Fruit fly (Drosophila melanogaster) whole organism, embryonic: ENCODE data around the gene CG3652.
A peak's percentile ranks its signal among the peaks of the same experiment; 100 is the strongest.

Experiments
- CG12391 ChIP-seq: fragments of 200-800 bp; sonication (Bioruptor generic); optimal IDR thresholded peaks from 3 replicates; lab custom pipeline; 2018; ENCODE audit warnings: missing biosample characterization, mild to moderate bottlenecking, missing genetic modification characterization, moderate library complexity
- CG1602 ChIP-seq: fragments of 200-800 bp; sonication (Bioruptor generic); optimal IDR thresholded peaks from 3 replicates; lab custom pipeline; 2016; ENCODE audit warnings: missing biosample characterization, missing genetic modification characterization
- CG1647 ChIP-seq: fragments of 200-800 bp; sonication (Bioruptor generic); optimal IDR thresholded peaks from 3 replicates; lab custom pipeline; 2016; ENCODE audit warnings: missing biosample characterization, missing genetic modification characterization
- CG1832 ChIP-seq: fragments of 200-800 bp; sonication (Bioruptor generic); optimal IDR thresholded peaks from 2 replicates; lab custom pipeline; 2017; ENCODE audit warnings: missing biosample characterization, mild to moderate bottlenecking, missing genetic modification characterization, inconsistent platforms
- CG7556 ChIP-seq: fragments of 200-800 bp; sonication (Bioruptor generic); optimal IDR thresholded peaks from 2 replicates; lab custom pipeline; 2017; ENCODE audit warnings: missing biosample characterization, mild to moderate bottlenecking, missing genetic modification characterization
- CG8290 ChIP-seq, 3 experiments: fragments of 200-800 bp; sonication (Bioruptor generic); optimal IDR thresholded peaks; 2 replicates each; lab custom pipeline; 2016 to 2019; ENCODE audit warnings: missing biosample characterization in 3 of 3, missing genetic modification characterization in 3 of 3, mild to moderate bottlenecking in 2 of 3, moderate library complexity in 1 of 3
- CrebB ChIP-seq: fragments of 200-800 bp; sonication (Bioruptor generic); optimal IDR thresholded peaks from 3 replicates; lab custom pipeline; 2018; ENCODE audit warnings: missing biosample characterization, mild to moderate bottlenecking, missing genetic modification characterization
- D19B ChIP-seq: fragments of 200-800 bp; sonication (Bioruptor generic); optimal IDR thresholded peaks from 2 replicates; lab custom pipeline; 2017; ENCODE audit warnings: missing biosample characterization, mild to moderate bottlenecking, missing genetic modification characterization
- Doc2 ChIP-seq: fragments of 200-800 bp; sonication (Bioruptor generic); IDR thresholded peaks from 2 replicates; pipeline ENCODE4 v1.3.6; 2022; ENCODE audit warnings: missing biosample characterization, missing genetic modification characterization
- Drgx ChIP-seq: fragments of 200-800 bp; sonication (Bioruptor generic); IDR thresholded peaks from 2 replicates; pipeline ENCODE4 v1.3.6; 2022; ENCODE audit warnings: missing biosample characterization, missing genetic modification characterization
- Ets65A ChIP-seq: fragments of 200-800 bp; sonication (Bioruptor generic); peaks from one replicate; lab custom pipeline; 2016; ENCODE audit warnings: missing biosample characterization, missing genetic modification characterization
- Fer2 ChIP-seq: fragments of 200-800 bp; sonication (Bioruptor generic); optimal IDR thresholded peaks from 2 replicates; lab custom pipeline; 2018; ENCODE audit warnings: missing biosample characterization, mild to moderate bottlenecking, missing genetic modification characterization, moderate library complexity
- HmgD ChIP-seq: fragments of 200-800 bp; sonication (Bioruptor generic); optimal IDR thresholded peaks from 3 replicates; lab custom pipeline; 2016; ENCODE audit warnings: missing biosample characterization, missing genetic modification characterization
- Hr51 ChIP-seq, 2 experiments: fragments of 200-800 bp; sonication (Bioruptor generic); optimal IDR thresholded peaks; 2 replicates in 1 of 2; 3 replicates in 1 of 2; lab custom pipeline; 2016 to 2018; ENCODE audit warnings: missing biosample characterization in 2 of 2, missing genetic modification characterization in 2 of 2, mild to moderate bottlenecking in 1 of 2, moderate library complexity in 1 of 2
- Mes4 ChIP-seq: fragments of 200-800 bp; sonication (Bioruptor generic); optimal IDR thresholded peaks from 2 replicates; lab custom pipeline; 2016; ENCODE audit warnings: missing biosample characterization, missing genetic modification characterization
- NC2β ChIP-seq: fragments of 200-800 bp; sonication (Bioruptor generic); optimal IDR thresholded peaks from 2 replicates; lab custom pipeline; 2016; ENCODE audit warnings: missing biosample characterization, missing genetic modification characterization
- Pdp1 ChIP-seq, 2 experiments: fragments of 200-800 bp; sonication (Bioruptor generic); optimal IDR thresholded peaks; 3 replicates each; lab custom pipeline; 2016; ENCODE audit warnings: missing biosample characterization in 2 of 2, missing genetic modification characterization in 2 of 2, mild to moderate bottlenecking in 1 of 2, moderate library complexity in 1 of 2
- Xbp1 ChIP-seq: fragments of 200-800 bp; sonication (Bioruptor generic); optimal IDR thresholded peaks from 3 replicates; lab custom pipeline; 2016; ENCODE audit warnings: missing biosample characterization, mild to moderate bottlenecking, missing genetic modification characterization
- ci ChIP-seq: fragments of 200-800 bp; sonication (Bioruptor generic); IDR thresholded peaks from 3 replicates; pipeline ENCODE4 v1.3.6; 2022; ENCODE audit warnings: missing biosample characterization, missing genetic modification characterization
- crp ChIP-seq, 2 experiments: fragments of 200-800 bp; sonication (Bioruptor generic); optimal IDR thresholded peaks; 2 replicates in 1 of 2; 3 replicates in 1 of 2; lab custom pipeline; 2017; ENCODE audit warnings: missing biosample characterization in 2 of 2, missing genetic modification characterization in 2 of 2, mild to moderate bottlenecking in 1 of 2, moderate library complexity in 1 of 2
- dati ChIP-seq: fragments of 200-800 bp; sonication (Bioruptor generic); IDR thresholded peaks from 2 replicates; pipeline ENCODE4 v1.3.6; 2022; ENCODE audit warnings: missing biosample characterization, missing genetic modification characterization
- gce ChIP-seq: fragments of 200-800 bp; sonication (Bioruptor generic); IDR thresholded peaks from 3 replicates; pipeline ENCODE4 v1.3.6; 2022; ENCODE audit warnings: missing biosample characterization, missing genetic modification characterization
- ken ChIP-seq: fragments of 200-800 bp; sonication (Bioruptor generic); IDR thresholded peaks from 3 replicates; pipeline ENCODE4 v1.3.6; 2022; ENCODE audit warnings: missing biosample characterization, missing genetic modification characterization
- knrl ChIP-seq: fragments of 200-800 bp; sonication (Bioruptor generic); IDR thresholded peaks from 3 replicates; pipeline ENCODE4 v1.3.6; 2022; ENCODE audit warnings: missing biosample characterization, missing genetic modification characterization; ENCODE audit not compliant: partially characterized antibody
- lola ChIP-seq, 3 experiments: fragments of >200 bp in 2 of 3; fragments of 200-800 bp in 1 of 3; sonication (Bioruptor generic) in 1 of 3; optimal IDR thresholded peaks; 2 replicates each; lab custom pipeline; 2017 to 2019; ENCODE audit warnings: missing biosample characterization in 3 of 3, missing genetic modification characterization in 3 of 3, mild to moderate bottlenecking in 1 of 3, moderate library complexity in 1 of 3
- pan ChIP-seq, 4 experiments: fragments of >200 bp in 3 of 4; fragments of 200-800 bp in 1 of 4; sonication (Bioruptor generic) in 1 of 4; optimal IDR thresholded peaks in 3 of 4; IDR thresholded peaks in 1 of 4; 2 replicates each; pipeline versions ENCODE4 v1.3.6 to Lab custom; 2017 to 2022; ENCODE audit warnings: missing biosample characterization in 2 of 4, missing genetic modification characterization in 2 of 4, mixed read lengths in 1 of 4
- repo ChIP-seq: fragments of 200-800 bp; sonication (Bioruptor generic); optimal IDR thresholded peaks from 2 replicates; lab custom pipeline; 2016; ENCODE audit warnings: missing biosample characterization, missing genetic modification characterization
- salm ChIP-seq: fragments of 200-800 bp; sonication (Bioruptor generic); optimal IDR thresholded peaks from 2 replicates; lab custom pipeline; 2018; ENCODE audit warnings: missing biosample characterization, mild to moderate bottlenecking, missing genetic modification characterization
- sd ChIP-seq: fragments of 200-800 bp; sonication (Bioruptor generic); optimal IDR thresholded peaks from 3 replicates; lab custom pipeline; 2018; ENCODE audit warnings: missing biosample characterization, mild to moderate bottlenecking, missing genetic modification characterization, moderate library complexity
- sens ChIP-seq: fragments of 200-800 bp; sonication (Bioruptor generic); peaks from one replicate; lab custom pipeline; 2016; ENCODE audit warnings: missing biosample characterization, missing genetic modification characterization
- vvl ChIP-seq: fragments of 200-800 bp; sonication (Bioruptor generic); IDR thresholded peaks from 2 replicates; pipeline ENCODE4 v1.3.6; 2022; ENCODE audit warnings: missing biosample characterization, missing genetic modification characterization
- zen ChIP-seq: fragments of 200-800 bp; sonication (Bioruptor generic); optimal IDR thresholded peaks from 3 replicates; lab custom pipeline; 2018; ENCODE audit warnings: missing biosample characterization, mild to moderate bottlenecking, missing genetic modification characterization, moderate library complexity

CG3652 gene

dm6 chr2L:4360882-4361281 lies 32.8 kb downstream of the CG3652 start:
- TF ChIP-seq Ets65A (GFP tag; lab: Kevin White, UChicago): peak; percentile 52
- no peak for TF ChIP-seq D19B (GFP tag; lab: Kevin White, UChicago)

- TF ChIP-seq ci (GFP tag; lab: Robert Waterston, UW) (0 out of 3 replicates have a peak, but pooled peaks have one; percentile 14), Mes4 (no peak), pan (optimal IDR thresholded peaks at IDR 0.05; lab: Kevin White, UChicago) (no peak), pan (GFP tag; optimal IDR thresholded peaks at IDR 0.05 in 1 of 2, IDR thresholded peaks at IDR 0.05 in 1 of 2) (no peak), HmgD (GFP tag; lab: Kevin White, UChicago) (no peak), Hr51 (GFP tag; optimal IDR thresholded peaks at IDR 0.05; lab: Kevin White, UChicago) (peak in 1 of 2 experiments; percentile 11), sens (GFP tag; lab: Kevin White, UChicago) (peak; percentile 73), dati (no peak), Drgx (GFP tag; lab: Robert Waterston, UW) (peak; percentile 65), lola (GFP tag; optimal IDR thresholded peaks at IDR 0.05; lab: Kevin White, UChicago) (peak in 1 of 3 experiments; percentile 62)
Measured at dm6 chr2L:4359156-4359555, 34.5 kb downstream of the CG3652 start.

- 0 out of 2 replicates have a peak, but pooled peaks have one; percentile 33 for TF ChIP-seq Drgx (GFP tag; lab: Robert Waterston, UW)
- TF ChIP-seq vvl (GFP tag; lab: Robert Waterston, UW): 0 out of 2 replicates have a peak, but pooled peaks have one; percentile 17
- no peak for TF ChIP-seq crp (GFP tag; optimal IDR thresholded peaks at IDR 0.05; lab: Kevin White, UChicago)
- peak in 1 of 2 experiments; percentile 14 for TF ChIP-seq Pdp1 (GFP tag; optimal IDR thresholded peaks at IDR 0.05; lab: Kevin White, UChicago)
- TF ChIP-seq sd (tag; lab: Kevin White, UChicago): peak; percentile 36
- TF ChIP-seq CG7556 (GFP tag; lab: Kevin White, UChicago): no peak
- TF ChIP-seq, all 482 proteins: peak for 4
Measured at dm6 chr2L:4355066-4355465, 38.6 kb downstream of the CG3652 start.

dm6 chr2L:4352675-4353074 lies 41.0 kb downstream of the CG3652 start, which contains the start of gene CG15429:
TSS of gene CG15429 (plus strand) at chr2L:4352975.
- TF ChIP-seq sens (GFP tag; lab: Kevin White, UChicago) (peak; percentile 55), salm (tag; lab: Kevin White, UChicago) (no peak), Doc2 (GFP tag; lab: Robert Waterston, UW) (no peak), ken (GFP tag; lab: Robert Waterston, UW) (no peak), zen (tag; lab: Kevin White, UChicago) (peak; percentile 29), CG1832 (GFP tag; lab: Kevin White, UChicago) (no peak), knrl (no peak), CG8290 (GFP tag; optimal IDR thresholded peaks at IDR 0.05; lab: Kevin White, UChicago) (no peak), CG8290 (tag; optimal IDR thresholded peaks at IDR 0.05; lab: Kevin White, UChicago) (no peak), CrebB (tag; lab: Kevin White, UChicago) (no peak), CG1647 (GFP tag; lab: Kevin White, UChicago) (no peak), Xbp1 (GFP tag; lab: Kevin White, UChicago) (no peak), CG12391 (no peak), NC2β (GFP tag; lab: Kevin White, UChicago) (no peak), Fer2 (tag; lab: Kevin White, UChicago) (no peak), gce (GFP tag; lab: Robert Waterston, UW) (no peak), CG1602 (GFP tag; lab: Kevin White, UChicago) (no peak), repo (GFP tag; lab: Kevin White, UChicago) (no peak)
